Fruit fly (Drosophila melanogaster) whole organism, adult: ENCODE results near the gene Cyp12a4.
A peak's percentile ranks its signal among the peaks of the same experiment; 100 is the strongest.

Experiments used
- CG11617 ChIP-seq: fragments of 200-800 bp; sonication (Bioruptor generic); optimal IDR thresholded peaks from 2 replicates; lab custom pipeline; 2017; ENCODE audit warnings: mild to moderate bottlenecking, missing biosample characterization, missing genetic modification reagents, missing genetic modification characterization
- CG12768 ChIP-seq: fragments of 200-800 bp; sonication (Bioruptor generic); optimal IDR thresholded peaks from 2 replicates; lab custom pipeline; 2017; ENCODE audit warnings: missing biosample characterization, missing genetic modification characterization, mild to moderate bottlenecking, moderate library complexity, missing genetic modification reagents
- CG14711 ChIP-seq: fragments of 200-800 bp; sonication (Bioruptor generic); optimal IDR thresholded peaks from 2 replicates; lab custom pipeline; 2018; ENCODE audit warnings: missing biosample characterization, mild to moderate bottlenecking, missing genetic modification characterization, moderate library complexity
- CG1620 ChIP-seq: fragments of 200-800 bp; sonication (Bioruptor generic); optimal IDR thresholded peaks from 2 replicates; lab custom pipeline; 2016; ENCODE audit warnings: missing biosample characterization, missing genetic modification characterization
- CG33017 ChIP-seq: fragments of 200-800 bp; sonication (Bioruptor generic); optimal IDR thresholded peaks from 2 replicates; lab custom pipeline; 2018; ENCODE audit warnings: missing biosample characterization, mild to moderate bottlenecking, missing genetic modification characterization, moderate library complexity
- CG5204 ChIP-seq: fragments of 200-800 bp; sonication (Bioruptor generic); optimal IDR thresholded peaks from 2 replicates; lab custom pipeline; 2016; ENCODE audit warnings: missing biosample characterization, missing genetic modification characterization
- CG7045 ChIP-seq: fragments of 200-800 bp; sonication (Bioruptor generic); optimal IDR thresholded peaks from 2 replicates; lab custom pipeline; 2017; ENCODE audit warnings: missing biosample characterization, mild to moderate bottlenecking, missing genetic modification characterization
- CG7101 ChIP-seq: fragments of 200-800 bp; sonication (Bioruptor generic); optimal IDR thresholded peaks from 2 replicates; lab custom pipeline; 2018; ENCODE audit warnings: missing biosample characterization, mild to moderate bottlenecking, missing genetic modification characterization, moderate library complexity
- Clk ChIP-seq: fragments of 200-800 bp; sonication (Bioruptor generic); optimal IDR thresholded peaks from 2 replicates; lab custom pipeline; 2017; ENCODE audit warnings: missing biosample characterization, missing genetic modification characterization
- Crg-1 ChIP-seq: fragments of 200-800 bp; sonication (Bioruptor generic); optimal IDR thresholded peaks from 2 replicates; lab custom pipeline; 2016; ENCODE audit warnings: missing biosample characterization, missing genetic modification characterization
- Hr96 ChIP-seq: fragments of 200-800 bp; sonication (Bioruptor generic); optimal IDR thresholded peaks from 2 replicates; lab custom pipeline; 2016; ENCODE audit warnings: missing biosample characterization, missing genetic modification characterization
- Mnt ChIP-seq: fragments of 200-800 bp; sonication (Bioruptor generic); optimal IDR thresholded peaks from 2 replicates; lab custom pipeline; 2016; ENCODE audit warnings: missing biosample characterization, mild to moderate bottlenecking, missing genetic modification characterization
- bab1 ChIP-seq: fragments of 200-800 bp; sonication (Bioruptor generic); optimal IDR thresholded peaks from 3 replicates; lab custom pipeline; 2019; ENCODE audit warnings: missing biosample characterization, mild to moderate bottlenecking, missing genetic modification characterization, moderate library complexity
- cic ChIP-seq: fragments of 200-800 bp; sonication (Bioruptor generic); optimal IDR thresholded peaks from 2 replicates; lab custom pipeline; 2017; ENCODE audit warnings: missing biosample characterization, mild to moderate bottlenecking, missing genetic modification characterization, moderate library complexity
- cnc ChIP-seq, 2 experiments: fragments of >200 bp; optimal IDR thresholded peaks; 2 replicates each; lab custom pipeline; 2017
- kay ChIP-seq: fragments of 200-800 bp; sonication (Bioruptor generic); peaks from one replicate; lab custom pipeline; 2016; ENCODE audit warnings: missing biosample characterization, missing genetic modification characterization, borderline replicate concordance
- ovo ChIP-seq: fragments of 200-800 bp; sonication (Bioruptor generic); optimal IDR thresholded peaks from 2 replicates; lab custom pipeline; 2016; ENCODE audit warnings: missing biosample characterization, missing genetic modification characterization
- pad ChIP-seq: fragments of 200-800 bp; sonication (Bioruptor generic); optimal IDR thresholded peaks from 3 replicates; lab custom pipeline; 2017; ENCODE audit warnings: missing biosample characterization, missing genetic modification characterization, mild to moderate bottlenecking, moderate library complexity, missing genetic modification reagents
- tj ChIP-seq: fragments of 200-800 bp; sonication (Bioruptor generic); optimal IDR thresholded peaks from 3 replicates; lab custom pipeline; 2017; ENCODE audit warnings: missing biosample characterization, mild to moderate bottlenecking, missing genetic modification characterization, moderate library complexity
- toe ChIP-seq: fragments of 200-800 bp; sonication (Bioruptor generic); optimal IDR thresholded peaks from 2 replicates; lab custom pipeline; 2016; ENCODE audit warnings: missing biosample characterization, missing genetic modification characterization

Gene Cyp12a4

DNA sequence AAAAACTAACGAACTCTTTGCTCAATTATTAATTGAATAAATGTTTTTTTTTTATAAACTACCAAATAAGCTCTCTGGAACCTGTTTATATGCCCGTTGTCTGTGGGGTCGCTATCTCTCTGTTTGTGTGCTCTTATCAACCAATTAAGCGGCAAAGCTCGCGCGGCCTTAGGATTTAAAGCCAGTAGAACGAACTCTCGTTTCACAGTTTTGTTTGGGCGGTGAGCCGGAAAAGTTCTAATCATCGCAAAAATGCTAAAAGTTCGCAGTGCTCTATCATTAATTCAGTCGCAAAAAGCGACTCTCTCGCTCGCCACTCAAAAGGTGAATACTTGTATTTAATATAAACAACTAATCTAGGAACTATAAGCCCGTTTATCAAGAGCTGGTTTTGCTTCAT is at the start of gene Cyp12a4:
Cyp12a4 (plus strand) TSS at position 202 of the 400 bp plus-strand sequence.
- TF ChIP-seq CG14711 (tag; lab: Kevin White, UChicago) = peak; percentile 3
- TF ChIP-seq CG33017 (tag; lab: Kevin White, UChicago) = peak; percentile 59
- peak; percentile 92 for TF ChIP-seq cic (GFP tag; lab: Kevin White, UChicago)
- TF ChIP-seq CG5204 = peak; percentile 20
- no peak for TF ChIP-seq tj (GFP tag; lab: Kevin White, UChicago)
- no peak for TF ChIP-seq CG1620 (GFP tag; lab: Kevin White, UChicago)
- peak; percentile 5 for TF ChIP-seq CG7045 (GFP tag; lab: Kevin White, UChicago)
- TF ChIP-seq cnc (optimal IDR thresholded peaks at IDR 0.05; lab: Kevin White, UChicago) = no peak
- no peak for TF ChIP-seq ovo (GFP tag; lab: Kevin White, UChicago)
- TF ChIP-seq bab1 (GFP tag; lab: Kevin White, UChicago) = peak; percentile 14
- TF ChIP-seq Clk = no peak
- no peak for TF ChIP-seq pad
- TF ChIP-seq CG11617 (GFP tag; lab: Kevin White, UChicago) = no peak
- TF ChIP-seq Mnt (GFP tag; lab: Kevin White, UChicago) = peak; percentile 64
- peak; percentile 49 for TF ChIP-seq CG7101
- peak; percentile 26 for TF ChIP-seq Crg-1 (GFP tag; lab: Kevin White, UChicago)
- TF ChIP-seq toe (GFP tag; lab: Kevin White, UChicago) = peak; percentile 6
- TF ChIP-seq Hr96 (GFP tag; lab: Kevin White, UChicago) = no peak
- peak; percentile 70 for TF ChIP-seq CG12768 (GFP tag; lab: Kevin White, UChicago)
- TF ChIP-seq kay (GFP tag; lab: Kevin White, UChicago) = peak; percentile 41

DNA sequence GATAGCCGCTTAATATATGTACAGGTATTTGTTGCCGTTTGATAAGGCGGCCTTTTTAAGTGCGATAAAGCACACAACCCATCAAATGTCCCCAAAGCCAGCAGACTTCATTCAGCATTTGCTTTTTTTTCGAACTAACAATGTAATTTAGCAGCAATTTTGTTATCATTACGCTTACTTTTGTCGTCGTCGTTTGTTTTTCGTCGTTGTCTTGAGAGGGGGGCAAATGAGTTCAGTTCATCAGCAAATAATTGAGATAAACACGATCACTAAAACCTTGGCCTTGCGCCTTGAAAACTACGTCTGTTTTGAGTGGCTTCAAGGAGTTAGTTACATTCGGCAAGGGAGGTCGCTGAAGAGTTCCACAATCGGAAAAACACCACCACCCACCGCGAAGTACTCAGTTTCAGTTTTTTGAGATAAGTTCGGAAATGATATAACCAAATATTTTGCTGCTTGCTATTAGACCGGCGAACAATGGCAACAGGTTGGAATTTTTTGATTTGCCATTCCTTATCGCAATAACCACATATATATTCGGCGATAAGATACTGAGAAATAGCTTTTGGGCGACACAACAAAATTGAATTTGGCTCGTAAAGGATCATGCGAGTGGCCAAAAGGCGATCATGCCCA is 45.9 kb upstream of the Cyp12a4 start:
- TF ChIP-seq CG33017 (tag; lab: Kevin White, UChicago) = peak; percentile 4
- TF ChIP-seq cic (GFP tag; lab: Kevin White, UChicago) = peak; percentile 96
- TF ChIP-seq tj (GFP tag; lab: Kevin White, UChicago) = no peak

DNA sequence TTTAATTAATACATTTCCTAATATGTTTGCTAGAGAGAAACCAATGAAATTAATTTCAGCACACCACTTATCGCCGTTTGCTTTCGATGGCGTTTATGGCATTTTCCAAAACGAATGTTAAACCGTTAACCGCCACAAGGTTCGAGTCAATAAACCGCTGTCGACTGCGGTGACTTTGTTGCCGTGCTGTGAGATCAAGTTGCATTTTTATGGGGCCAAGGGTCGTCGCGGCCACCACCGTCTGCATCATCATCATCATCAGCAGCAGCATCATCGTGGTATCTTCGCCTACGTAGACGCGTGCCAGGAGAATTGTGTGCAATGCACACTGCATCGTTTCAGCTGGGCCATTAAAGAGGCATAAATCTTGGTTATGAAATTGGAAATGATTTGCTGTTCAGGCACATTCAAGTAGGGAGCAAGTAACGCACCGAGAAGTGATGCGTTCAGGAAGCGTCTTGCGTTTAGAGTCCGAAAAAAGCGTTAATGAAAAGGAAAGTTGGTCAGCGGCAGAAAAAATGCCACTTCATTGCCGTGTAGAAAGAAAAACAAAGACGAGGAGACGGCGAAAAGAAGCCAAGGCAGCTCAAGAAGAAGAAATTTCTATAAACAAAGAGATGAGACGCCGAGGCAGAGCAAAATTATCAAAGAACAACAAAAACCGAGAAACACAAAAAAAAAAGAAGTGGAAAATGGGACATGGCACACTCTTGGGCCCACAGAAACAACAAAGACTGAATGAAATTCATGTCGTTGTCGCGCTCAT is 43.8 kb upstream of the Cyp12a4 start:
- TF ChIP-seq kay (GFP tag; lab: Kevin White, UChicago) (no peak), bab1 (GFP tag; lab: Kevin White, UChicago) (no peak), pad (no peak), CG5204 (no peak), CG11617 (GFP tag; lab: Kevin White, UChicago) (no peak), Mnt (GFP tag; lab: Kevin White, UChicago) (no peak), ovo (GFP tag; lab: Kevin White, UChicago) (no peak), CG7045 (GFP tag; lab: Kevin White, UChicago) (no peak), CG33017 (tag; lab: Kevin White, UChicago) (no peak), toe (GFP tag; lab: Kevin White, UChicago) (no peak), CG7101 (no peak)

DNA sequence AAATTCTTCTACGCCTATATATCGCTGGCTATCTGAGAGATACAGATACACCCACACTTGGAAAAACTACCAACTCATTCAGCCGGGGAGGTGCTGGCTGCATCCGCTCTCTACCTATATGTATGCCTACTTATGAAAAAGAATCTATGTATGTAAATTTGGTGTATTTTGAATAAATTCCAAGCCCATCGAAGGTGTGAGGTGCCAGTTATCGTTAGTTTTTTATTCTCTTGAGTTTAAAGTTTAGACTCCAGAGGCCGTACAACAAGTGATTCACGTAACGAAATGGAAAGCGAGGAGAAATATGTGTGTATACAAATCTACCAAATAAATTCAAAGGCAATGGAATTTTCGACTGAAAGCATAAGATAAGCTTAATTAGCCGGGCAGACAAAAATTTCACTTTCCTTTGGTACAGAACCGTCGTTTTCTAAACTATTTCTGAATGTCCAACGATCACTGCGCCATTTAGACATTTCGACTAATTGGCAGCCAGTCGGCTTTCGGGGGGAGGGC is 43.2 kb upstream of the Cyp12a4 start:
- TF ChIP-seq CG11617 (GFP tag; lab: Kevin White, UChicago) = peak; percentile 34
- TF ChIP-seq ovo (GFP tag; lab: Kevin White, UChicago) = no peak
- TF ChIP-seq CG5204 = no peak
- TF ChIP-seq bab1 (GFP tag; lab: Kevin White, UChicago) = no peak
- no peak for TF ChIP-seq CG33017 (tag; lab: Kevin White, UChicago)
- TF ChIP-seq CG1620 (GFP tag; lab: Kevin White, UChicago) = no peak
- no peak for TF ChIP-seq cnc (optimal IDR thresholded peaks at IDR 0.05; lab: Kevin White, UChicago)
- no peak for TF ChIP-seq toe (GFP tag; lab: Kevin White, UChicago)

DNA sequence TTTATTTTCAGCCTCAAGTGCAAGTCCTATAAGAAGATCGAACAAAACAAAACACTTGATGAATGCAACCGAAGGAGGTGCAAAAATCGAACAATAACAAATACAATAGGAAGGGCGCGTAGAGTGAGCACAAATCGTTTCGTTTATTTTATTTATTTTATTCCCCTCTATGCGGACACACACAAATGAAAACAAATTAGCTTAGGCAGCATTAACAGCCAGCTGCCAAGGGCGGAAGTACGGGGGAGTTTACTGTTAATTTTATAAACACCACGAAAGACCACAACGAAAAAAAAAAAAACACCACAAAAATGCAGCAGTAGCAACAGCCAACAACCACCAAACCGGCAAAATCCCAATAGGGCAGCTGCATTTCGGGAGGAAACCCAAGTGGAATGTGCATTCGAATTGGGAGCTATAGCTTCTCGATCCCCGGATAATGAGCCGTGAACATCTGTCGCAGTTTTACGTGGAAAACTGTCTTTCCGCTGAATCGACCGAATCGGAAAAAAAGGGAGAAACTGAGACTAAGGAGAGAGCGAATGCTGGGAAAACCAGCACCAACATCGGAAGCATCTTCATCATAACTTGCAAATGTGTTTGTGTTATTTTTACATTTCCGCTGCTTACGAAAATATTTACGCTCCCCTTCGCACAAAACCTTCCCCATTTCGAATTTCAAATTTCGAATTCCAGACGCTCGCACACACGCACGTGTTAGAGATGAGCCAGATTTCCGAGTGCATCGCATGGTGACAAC is 42.4 kb upstream of the Cyp12a4 start:
- TF ChIP-seq pad (peak; percentile 13), Clk (no peak), kay (GFP tag; lab: Kevin White, UChicago) (no peak), cic (GFP tag; lab: Kevin White, UChicago) (no peak), CG7101 (no peak), toe (GFP tag; lab: Kevin White, UChicago) (no peak), CG14711 (tag; lab: Kevin White, UChicago) (no peak), ovo (GFP tag; lab: Kevin White, UChicago) (no peak), Crg-1 (GFP tag; lab: Kevin White, UChicago) (no peak), tj (GFP tag; lab: Kevin White, UChicago) (peak; percentile 58), Hr96 (GFP tag; lab: Kevin White, UChicago) (no peak)
